Worm (Caenorhabditis elegans) whole organism, mixed stage, embryonic: ENCODE results near the gene rde-4.

Experiments
- bed-3 ChIP-seq: fragments of 200-800 bp; sonication (Bioruptor generic); optimal IDR thresholded peaks from 3 replicates; lab custom pipeline; 2018; ENCODE audit warnings: mild to moderate bottlenecking, missing genetic modification characterization, moderate library complexity, missing compliant biosample characterization
- blmp-1 ChIP-seq: fragments of 150-350 bp; optimal IDR thresholded peaks from 2 replicates; lab custom pipeline; 2014; ENCODE audit warnings: missing biosample characterization, missing genetic modification characterization
- elt-3 ChIP-seq: fragments of 150-350 bp; optimal IDR thresholded peaks from 2 replicates; lab custom pipeline; 2014; ENCODE audit warnings: missing biosample characterization, missing genetic modification characterization
- lin-13 ChIP-seq: fragments of 150-350 bp; optimal IDR thresholded peaks from 2 replicates; lab custom pipeline; 2014; ENCODE audit warnings: missing biosample characterization, missing genetic modification characterization
- lsy-2 ChIP-seq: fragments of 150-350 bp; optimal IDR thresholded peaks from 2 replicates; lab custom pipeline; 2014; ENCODE audit warnings: missing biosample characterization, missing genetic modification characterization
- mep-1 ChIP-seq: fragments of 150-350 bp; optimal IDR thresholded peaks from 2 replicates; lab custom pipeline; 2017; ENCODE audit warnings: missing biosample characterization, missing genetic modification reagents, missing genetic modification characterization, inconsistent platforms
- nhr-76 ChIP-seq: sonication (generic microtip); optimal IDR thresholded peaks from 2 replicates; lab custom pipeline; 2017; ENCODE audit warnings: missing biosample characterization, missing genetic modification characterization
- pha-4 ChIP-seq: fragments of 150-350 bp; optimal IDR thresholded peaks from 2 replicates; lab custom pipeline; 2018; ENCODE audit warnings: missing biosample characterization, missing genetic modification reagents, missing genetic modification characterization
- snpc-4 ChIP-seq: fragments of 150-350 bp; optimal IDR thresholded peaks from 2 replicates; lab custom pipeline; 2014; ENCODE audit warnings: missing biosample characterization, missing genetic modification characterization
- sptf-1 ChIP-seq: sonication (generic microtip); optimal IDR thresholded peaks from 2 replicates; lab custom pipeline; 2017; ENCODE audit warnings: mild to moderate bottlenecking, missing genetic modification characterization, moderate library complexity, missing compliant biosample characterization
- tbx-8 ChIP-seq: fragments of 200-800 bp; sonication (Bioruptor generic); optimal IDR thresholded peaks from 2 replicates; lab custom pipeline; 2018; ENCODE audit warnings: mild to moderate bottlenecking, missing genetic modification characterization, moderate library complexity, missing compliant biosample characterization
- unc-120 ChIP-seq: sonication (generic microtip); optimal IDR thresholded peaks from 2 replicates; lab custom pipeline; 2017; ENCODE audit warnings: missing genetic modification characterization, missing compliant biosample characterization; ENCODE audit not compliant: poor library complexity, severe bottlenecking
- unc-39 ChIP-seq: fragments of 150-350 bp; optimal IDR thresholded peaks from 2 replicates; lab custom pipeline; 2014; ENCODE audit warnings: missing biosample characterization, missing genetic modification characterization
- ztf-11 ChIP-seq: fragments of 150-350 bp; optimal IDR thresholded peaks from 2 replicates; lab custom pipeline; 2014; ENCODE audit warnings: missing biosample characterization, missing genetic modification characterization

DNA sequence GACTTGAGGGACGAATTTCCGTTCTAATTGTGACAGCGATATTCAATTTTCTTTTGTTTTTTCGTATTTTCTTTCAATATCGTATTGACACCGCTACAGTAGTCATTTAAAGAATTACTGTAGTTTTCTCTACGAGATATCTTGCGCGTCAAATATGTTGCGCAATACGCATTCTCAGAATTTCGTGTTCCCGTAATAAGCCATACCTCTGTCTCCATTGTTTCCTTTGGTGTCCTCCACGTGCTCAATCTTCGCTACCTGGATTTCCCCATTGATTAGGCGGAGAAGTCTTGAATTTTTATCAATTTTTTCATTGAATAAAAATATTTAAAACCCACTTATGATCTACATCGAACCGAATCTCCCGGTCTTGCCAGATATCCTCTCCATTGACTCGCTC lies 42.8 kb upstream of the rde-4 start:
- TF ChIP-seq snpc-4 (tag; lab: Kevin White, UChicago) (no peak), unc-120 (tag; lab: Kevin White, UChicago) (no peak), pha-4 (no peak), ztf-11 (tag; lab: Kevin White, UChicago) (no peak), lin-13 (tag; lab: Kevin White, UChicago) (no peak), bed-3 (GFP tag; lab: Kevin White, UChicago) (no peak), lsy-2 (tag; lab: Kevin White, UChicago) (no peak), elt-3 (tag; lab: Kevin White, UChicago) (no peak), blmp-1 (tag; lab: Kevin White, UChicago) (no peak), tbx-8 (no peak), mep-1 (tag; lab: Kevin White, UChicago) (no peak), sptf-1 (tag; lab: Kevin White, UChicago) (no peak), unc-39 (tag; lab: Kevin White, UChicago) (no peak), nhr-76 (no peak)
